Worm (Caenorhabditis elegans) whole organism, L4 larva: ENCODE data around the gene sbsp-1.

Experiments
- F26F4.8 ChIP-seq: fragments of 200-800 bp; sonication (Bioruptor generic); conservative IDR thresholded peaks from 2 replicates; pipeline ENCODE4 v1.3.6; 2022; ENCODE audit warnings: missing genetic modification characterization, missing compliant biosample characterization
- F49E8.2 ChIP-seq: sonication (generic microtip); optimal IDR thresholded peaks from 2 replicates; lab custom pipeline; 2016; ENCODE audit warnings: missing compliant biosample characterization, mild to moderate bottlenecking, missing genetic modification characterization, borderline replicate concordance
- T20F7.1 ChIP-seq: fragments of 200-800 bp; sonication (Bioruptor generic); optimal IDR thresholded peaks from 2 replicates; lab custom pipeline; 2018; ENCODE audit warnings: mild to moderate bottlenecking, missing genetic modification characterization, missing compliant biosample characterization
- Y48G9A.11 ChIP-seq: fragments of 200-800 bp; sonication (Bioruptor generic); IDR thresholded peaks from 2 replicates; pipeline ENCODE4 v1.3.6; 2022; ENCODE audit warnings: missing genetic modification reagents, missing genetic modification characterization, missing compliant biosample characterization
- ZK546.5 ChIP-seq, 2 experiments: sonication (generic microtip); optimal IDR thresholded peaks; 2 replicates each; lab custom pipeline; 2017; ENCODE audit warnings: missing biosample characterization in 2 of 2, missing genetic modification characterization in 2 of 2
- aha-1 ChIP-seq: fragments of 150-350 bp; peaks from one replicate; lab custom pipeline; 2014; ENCODE audit warnings: missing biosample characterization, missing genetic modification characterization
- aly-2 ChIP-seq: sonication (generic microtip); optimal IDR thresholded peaks from 2 replicates; lab custom pipeline; 2018; ENCODE audit warnings: missing biosample characterization, missing genetic modification characterization
- arid-1 ChIP-seq: fragments of 200-800 bp; sonication (Bioruptor generic); conservative IDR thresholded peaks from 2 replicates; pipeline ENCODE4 v1.3.6; 2022; ENCODE audit warnings: missing genetic modification reagents, missing genetic modification characterization, missing compliant biosample characterization
- ceh-28 ChIP-seq: fragments of 150-350 bp; optimal IDR thresholded peaks from 2 replicates; lab custom pipeline; 2014; ENCODE audit warnings: missing biosample characterization, missing genetic modification reagents, missing genetic modification characterization
- ceh-32 ChIP-seq: sonication (generic microtip); optimal IDR thresholded peaks from 2 replicates; lab custom pipeline; 2016; ENCODE audit warnings: mild to moderate bottlenecking, missing genetic modification characterization, missing compliant biosample characterization; ENCODE audit not compliant: poor library complexity
- ceh-44 ChIP-seq: fragments of 200-800 bp; sonication (Bioruptor generic); IDR thresholded peaks from 2 replicates; pipeline ENCODE4 v1.3.6; 2022; ENCODE audit warnings: missing genetic modification reagents, missing genetic modification characterization, missing compliant biosample characterization
- ceh-82 ChIP-seq: sonication (generic microtip); optimal IDR thresholded peaks from 2 replicates; lab custom pipeline; 2017; ENCODE audit warnings: missing biosample characterization, missing genetic modification characterization
- cey-2 ChIP-seq: sonication (generic microtip); optimal IDR thresholded peaks from 3 replicates; lab custom pipeline; 2017; ENCODE audit warnings: missing genetic modification characterization, mild to moderate bottlenecking, missing compliant biosample characterization, antibody characterized with exemption, borderline replicate concordance; ENCODE audit not compliant: insufficient read depth
- ctbp-1 ChIP-seq: fragments of 200-800 bp; sonication (Bioruptor generic); IDR thresholded peaks from 2 replicates; pipeline ENCODE4 v1.3.6; 2022; ENCODE audit warnings: missing genetic modification reagents, missing genetic modification characterization, missing compliant biosample characterization
- daf-16 ChIP-seq, 3 experiments: sonication (generic microtip); optimal IDR thresholded peaks; 2 replicates each; lab custom pipeline; 2016 to 2017; ENCODE audit warnings: missing genetic modification characterization in 3 of 3, missing genetic modification reagents in 3 of 3, mild to moderate bottlenecking in 2 of 3, missing compliant biosample characterization in 2 of 3, missing biosample characterization in 1 of 3, moderate library complexity in 1 of 3
- dmd-6 ChIP-seq: fragments of 200-800 bp; sonication (Bioruptor generic); IDR thresholded peaks from 2 replicates; pipeline ENCODE4 v1.3.6; 2022; ENCODE audit warnings: missing genetic modification reagents, missing genetic modification characterization, missing compliant biosample characterization
- dmd-9 ChIP-seq: fragments of 200-800 bp; sonication (Bioruptor generic); IDR thresholded peaks from 2 replicates; pipeline ENCODE4 v1.3.6; 2022; ENCODE audit warnings: missing genetic modification reagents, missing genetic modification characterization, missing compliant biosample characterization
- dpl-1 ChIP-seq: fragments of 150-350 bp; optimal IDR thresholded peaks from 2 replicates; lab custom pipeline; 2014; ENCODE audit warnings: missing biosample characterization, missing genetic modification reagents, missing genetic modification characterization
- dve-1 ChIP-seq: sonication (generic microtip); optimal IDR thresholded peaks from 2 replicates; lab custom pipeline; 2017; ENCODE audit warnings: antibody characterized with exemption, mild to moderate bottlenecking, missing genetic modification characterization, missing compliant biosample characterization; ENCODE audit not compliant: insufficient read depth
- fkh-10 ChIP-seq: fragments of 150-350 bp; optimal IDR thresholded peaks from 2 replicates; lab custom pipeline; 2014; ENCODE audit warnings: missing biosample characterization, missing genetic modification reagents, missing genetic modification characterization
- hif-1 ChIP-seq, 2 experiments: sonication (generic microtip); optimal IDR thresholded peaks; 2 replicates each; lab custom pipeline; 2016 to 2017; ENCODE audit warnings: missing compliant biosample characterization in 2 of 2, missing genetic modification characterization in 2 of 2, missing genetic modification reagents in 2 of 2, missing genotype in 2 of 2, mild to moderate bottlenecking in 1 of 2
- hlh-11 ChIP-seq: fragments of 200-800 bp; sonication (Bioruptor generic); optimal IDR thresholded peaks from 2 replicates; lab custom pipeline; 2018; ENCODE audit warnings: mild to moderate bottlenecking, missing genetic modification characterization, missing compliant biosample characterization
- hlh-30 ChIP-seq: sonication (generic microtip); optimal IDR thresholded peaks from 2 replicates; lab custom pipeline; 2017; ENCODE audit warnings: antibody characterized with exemption, mild to moderate bottlenecking, missing genetic modification characterization, missing compliant biosample characterization; ENCODE audit not compliant: insufficient read depth
- lim-7 ChIP-seq: fragments of 200-800 bp; sonication (Bioruptor generic); IDR thresholded peaks from 2 replicates; pipeline ENCODE4 v1.3.6; 2022; ENCODE audit warnings: missing genetic modification characterization, missing compliant biosample characterization
- lin-13 ChIP-seq: fragments of 150-350 bp; optimal IDR thresholded peaks from 2 replicates; lab custom pipeline; 2014; ENCODE audit warnings: missing biosample characterization, missing genetic modification reagents, missing genetic modification characterization
- lin-15B ChIP-seq: fragments of 150-350 bp; sonication (generic microtip); optimal IDR thresholded peaks from 3 replicates; lab custom pipeline; 2014; ENCODE audit warnings: missing biosample characterization, missing genetic modification characterization
- lin-38 ChIP-seq: fragments of 200-800 bp; sonication (Bioruptor generic); IDR thresholded peaks from 2 replicates; pipeline ENCODE4 v1.3.6; 2022; ENCODE audit warnings: missing genetic modification reagents, missing genetic modification characterization, missing compliant biosample characterization
- lin-39 ChIP-seq: fragments of 150-350 bp; optimal IDR thresholded peaks from 2 replicates; lab custom pipeline; 2014; ENCODE audit warnings: missing biosample characterization, missing genetic modification reagents, missing genetic modification characterization
- lsy-2 ChIP-seq, 2 experiments: fragments of 150-350 bp in 1 of 2; sonication (generic microtip) in 1 of 2; optimal IDR thresholded peaks; 2 replicates each; lab custom pipeline; 2014 to 2017; ENCODE audit warnings: missing biosample characterization in 2 of 2, missing genetic modification characterization in 2 of 2
- mdl-1 ChIP-seq, 2 experiments: fragments of 150-350 bp in 1 of 2; sonication (generic microtip) in 1 of 2; optimal IDR thresholded peaks; 2 replicates each; lab custom pipeline; 2014 to 2017; ENCODE audit warnings: missing biosample characterization in 2 of 2, missing genetic modification characterization in 2 of 2
- mep-1 ChIP-seq: fragments of 150-350 bp; sonication (generic microtip); optimal IDR thresholded peaks from 3 replicates; lab custom pipeline; 2014; ENCODE audit warnings: missing biosample characterization, missing genetic modification characterization
- mes-2 ChIP-seq: sonication (generic microtip); optimal IDR thresholded peaks from 2 replicates; lab custom pipeline; 2016; ENCODE audit warnings: missing genotype, mild to moderate bottlenecking, missing genetic modification characterization, missing compliant biosample characterization; ENCODE audit not compliant: poor library complexity, severe bottlenecking
- nhr-11 ChIP-seq: fragments of 150-350 bp; optimal IDR thresholded peaks from 2 replicates; lab custom pipeline; 2014; ENCODE audit warnings: missing biosample characterization, missing genetic modification characterization
- nhr-237 ChIP-seq: sonication (generic microtip); optimal IDR thresholded peaks from 2 replicates; lab custom pipeline; 2017; ENCODE audit warnings: missing biosample characterization, missing genetic modification characterization
- nhr-48 ChIP-seq: sonication (generic microtip); optimal IDR thresholded peaks from 2 replicates; lab custom pipeline; 2016; ENCODE audit warnings: mild to moderate bottlenecking, missing genetic modification characterization, missing compliant biosample characterization
- pha-4 ChIP-seq, 2 experiments: fragments of 150-350 bp in 1 of 2; fragments of 200-800 bp in 1 of 2; sonication (Bioruptor generic) in 1 of 2; IDR thresholded peaks in 1 of 2; optimal IDR thresholded peaks in 1 of 2; 2 replicates each; pipeline versions ENCODE4 v1.3.6 to Lab custom; 2014 to 2022; ENCODE audit warnings: missing genetic modification characterization in 2 of 2, missing genetic modification reagents in 2 of 2, missing biosample characterization in 1 of 2, missing compliant biosample characterization in 1 of 2
- php-3 ChIP-seq: fragments of 200-800 bp; sonication (Bioruptor generic); IDR thresholded peaks from 2 replicates; pipeline ENCODE4 v1.3.6; 2022; ENCODE audit warnings: missing genetic modification reagents, missing genetic modification characterization, missing compliant biosample characterization
- saeg-2 ChIP-seq: fragments of 200-800 bp; sonication (Bioruptor generic); IDR thresholded peaks from 2 replicates; pipeline ENCODE4 v1.3.6; 2022; ENCODE audit warnings: missing genetic modification reagents, missing genetic modification characterization, missing compliant biosample characterization
- set-16 ChIP-seq: fragments of 200-800 bp; sonication (Bioruptor generic); IDR thresholded peaks from 2 replicates; pipeline ENCODE4 v1.3.6; 2022; ENCODE audit warnings: missing genetic modification reagents, missing genetic modification characterization, missing compliant biosample characterization
- snpc-4 ChIP-seq: fragments of 150-350 bp; optimal IDR thresholded peaks from 2 replicates; lab custom pipeline; 2014; ENCODE audit warnings: missing biosample characterization, missing genetic modification characterization
- tra-1 ChIP-seq: fragments of 200-800 bp; sonication (Bioruptor generic); IDR thresholded peaks from 2 replicates; pipeline ENCODE4 v1.3.6; 2022; ENCODE audit warnings: missing genetic modification reagents, missing genetic modification characterization, missing compliant biosample characterization
- unc-130 ChIP-seq: sonication (generic microtip); optimal IDR thresholded peaks from 2 replicates; lab custom pipeline; 2016; ENCODE audit warnings: missing genetic modification reagents, missing genetic modification characterization, missing compliant biosample characterization
- unc-39 ChIP-seq: sonication (generic microtip); optimal IDR thresholded peaks from 2 replicates; lab custom pipeline; 2017; ENCODE audit warnings: missing biosample characterization, missing genetic modification characterization
- vab-7 ChIP-seq: fragments of 200-800 bp; sonication (Bioruptor generic); IDR thresholded peaks from 2 replicates; pipeline ENCODE4 v1.3.6; 2022; ENCODE audit warnings: missing genetic modification reagents, missing genetic modification characterization, missing compliant biosample characterization
- zip-11 ChIP-seq: fragments of 200-800 bp; sonication (Bioruptor generic); IDR thresholded peaks from 2 replicates; pipeline ENCODE4 v1.3.6; 2022; ENCODE audit warnings: missing genetic modification characterization, missing compliant biosample characterization
- ztf-11 ChIP-seq: fragments of 150-350 bp; optimal IDR thresholded peaks from 2 replicates; lab custom pipeline; 2014; ENCODE audit warnings: missing biosample characterization, missing genetic modification characterization

The sbsp-1 gene

ce11 chrIII:10880083-10880482 lies 47.3 kb downstream of the sbsp-1 start, which contains the start of gene C44B9.3:
TSS of gene C44B9.3 (minus strand) at chrIII:10880183.
- TF ChIP-seq unc-39 (tag; lab: Kevin White, UChicago) (no peak), ceh-32 (tag; lab: Kevin White, UChicago) (no peak), vab-7 (GFP tag; lab: Robert Waterston, UW) (no peak), lim-7 (GFP tag; lab: Robert Waterston, UW) (no peak), php-3 (no peak), hlh-30 (tag; lab: Kevin White, UChicago) (no peak), aly-2 (tag; lab: Kevin White, UChicago) (no peak)

DNA sequence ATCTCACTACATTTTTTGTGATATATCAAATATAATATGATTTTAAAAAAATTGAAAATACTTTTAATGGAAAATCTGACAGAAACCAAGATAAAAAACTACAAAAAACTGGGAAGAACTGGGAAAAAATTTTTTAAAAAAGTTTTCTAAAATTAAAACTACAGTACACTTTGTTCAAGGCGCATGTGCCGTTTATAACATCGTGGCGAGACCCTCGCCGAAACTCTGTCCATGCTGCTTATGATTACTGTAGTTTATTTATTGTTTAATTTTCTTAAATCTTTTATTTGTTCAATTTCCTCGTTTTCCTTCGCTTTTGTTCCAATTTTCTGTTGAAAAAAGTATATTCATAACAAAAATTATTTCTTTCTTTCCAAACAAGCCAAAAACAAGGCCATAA lies 48.7 kb downstream of the sbsp-1 start, which contains the start of gene athp-1:
Gene athp-1 (plus strand): TSS at position 305 of the 400 bp plus-strand sequence.
- no peak for TF ChIP-seq lin-13 (GFP tag; lab: Kevin White, UChicago)
- TF ChIP-seq mes-2 (tag; lab: Kevin White, UChicago): peak; percentile 28
- peak; percentile 46 for TF ChIP-seq lin-38
- no peak for TF ChIP-seq lim-7 (GFP tag; lab: Robert Waterston, UW)
- TF ChIP-seq mdl-1 (tag; optimal IDR thresholded peaks at IDR 0.05; lab: Kevin White, UChicago): no peak
- peak in 1 of 2 experiments; percentile 52 for TF ChIP-seq lsy-2 (tag; optimal IDR thresholded peaks at IDR 0.05; lab: Kevin White, UChicago)
- TF ChIP-seq daf-16 (GFP tag; optimal IDR thresholded peaks at IDR 0.05; lab: Kevin White, UChicago): no peak
- no peak for TF ChIP-seq daf-16 (tag; optimal IDR thresholded peaks at IDR 0.05; lab: Kevin White, UChicago)
- no peak for TF ChIP-seq T20F7.1 (GFP tag; lab: Kevin White, UChicago)
- no peak for TF ChIP-seq ceh-28 (tag; lab: Kevin White, UChicago)
- no peak for TF ChIP-seq arid-1 (GFP tag; lab: Robert Waterston, UW)
- TF ChIP-seq vab-7 (GFP tag; lab: Robert Waterston, UW): no peak
- TF ChIP-seq Y48G9A.11 (GFP tag; lab: Robert Waterston, UW): no peak
- TF ChIP-seq hlh-11: no peak
- no peak for TF ChIP-seq dmd-9
- TF ChIP-seq F49E8.2: peak; percentile 7
- TF ChIP-seq unc-130 (GFP tag; lab: Kevin White, UChicago): peak; percentile 26
- no peak for TF ChIP-seq ZK546.5 (tag; optimal IDR thresholded peaks at IDR 0.05; lab: Kevin White, UChicago)

DNA sequence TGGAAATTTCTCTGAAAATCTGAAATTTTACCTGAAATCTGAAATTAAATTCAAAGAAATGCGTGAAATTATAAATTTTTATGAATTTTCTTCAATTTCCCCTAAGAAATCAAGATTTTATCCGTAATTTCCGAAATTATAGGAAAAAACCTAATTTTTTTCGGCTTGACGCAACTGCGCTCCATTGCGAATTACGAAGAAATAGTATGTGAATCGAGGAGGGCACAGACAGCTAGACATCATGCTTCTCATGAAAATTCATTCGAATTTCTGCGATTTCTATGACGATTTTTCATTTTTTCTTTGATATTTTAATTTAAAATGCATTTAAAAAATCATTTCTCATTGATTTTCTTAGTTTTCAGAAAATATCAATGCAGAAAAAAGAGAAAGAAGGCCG lies 49.3 kb downstream of the sbsp-1 start:
- no peak for TF ChIP-seq T20F7.1 (GFP tag; lab: Kevin White, UChicago)
- peak; percentile 55 for TF ChIP-seq mep-1 (tag; lab: Kevin White, UChicago)
- TF ChIP-seq ceh-82 (tag; lab: Kevin White, UChicago): no peak
- no peak for TF ChIP-seq set-16 (GFP tag; lab: Robert Waterston, UW)
- TF ChIP-seq aha-1 (tag; lab: Kevin White, UChicago): no peak
- TF ChIP-seq ztf-11 (tag; lab: Kevin White, UChicago): no peak
- no peak for TF ChIP-seq nhr-237 (tag; lab: Kevin White, UChicago)
- TF ChIP-seq nhr-48: no peak
- peak; percentile 21 for TF ChIP-seq lin-15B (tag; lab: Kevin White, UChicago)
- no peak for TF ChIP-seq hlh-11
- TF ChIP-seq vab-7 (GFP tag; lab: Robert Waterston, UW): no peak
- TF ChIP-seq nhr-11 (tag; lab: Kevin White, UChicago): peak; percentile 24
- TF ChIP-seq pha-4 (GFP tag; IDR thresholded peaks at IDR 0.05; lab: Robert Waterston, UW): no peak
- peak; percentile 9 for TF ChIP-seq pha-4 (tag; optimal IDR thresholded peaks at IDR 0.05; lab: Kevin White, UChicago)
- TF ChIP-seq dpl-1 (GFP tag; lab: Kevin White, UChicago): peak; percentile 67
- peak; percentile 98 for TF ChIP-seq lin-38
- TF ChIP-seq dmd-6 (GFP tag; lab: Robert Waterston, UW): no peak
- no peak for TF ChIP-seq ceh-44 (GFP tag; lab: Robert Waterston, UW)
- TF ChIP-seq fkh-10 (GFP tag; lab: Kevin White, UChicago): no peak
- TF ChIP-seq zip-11 (GFP tag; lab: Robert Waterston, UW): no peak
- no peak for TF ChIP-seq tra-1 (GFP tag; lab: Robert Waterston, UW)
- no peak for TF ChIP-seq snpc-4 (tag; lab: Kevin White, UChicago)
- no peak for TF ChIP-seq ZK546.5 (tag; optimal IDR thresholded peaks at IDR 0.05; lab: Kevin White, UChicago)
- TF ChIP-seq cey-2 (tag; lab: Kevin White, UChicago): no peak
- TF ChIP-seq F26F4.8 (GFP tag; lab: Robert Waterston, UW): no peak
- peak; percentile 53 for TF ChIP-seq dve-1 (tag; lab: Kevin White, UChicago)
- TF ChIP-seq hif-1 (tag; optimal IDR thresholded peaks at IDR 0.05; lab: Kevin White, UChicago): no peak
- no peak for TF ChIP-seq saeg-2 (GFP tag; lab: Robert Waterston, UW)
- TF ChIP-seq ctbp-1 (GFP tag; lab: Robert Waterston, UW): no peak
- TF ChIP-seq lin-39 (tag; lab: Kevin White, UChicago): no peak
